Fruit fly (Drosophila melanogaster) whole organism, embryonic: ENCODE measurements around the gene CG5521.
A peak's percentile ranks its signal among the peaks of the same experiment; 100 is the strongest.

ENCODE experiments used
- B-H1 ChIP-seq: fragments of 200-800 bp; sonication (Bioruptor generic); IDR thresholded peaks from 3 replicates; pipeline ENCODE4 v1.3.6; 2022; ENCODE audit warnings: missing biosample characterization, missing genetic modification characterization
- CG10147 ChIP-seq: fragments of 200-800 bp; sonication (Bioruptor generic); optimal IDR thresholded peaks from 2 replicates; lab custom pipeline; 2019; ENCODE audit warnings: missing biosample characterization, mild to moderate bottlenecking, missing genetic modification characterization, moderate library complexity
- CG10431 ChIP-seq: fragments of 200-800 bp; sonication (Bioruptor generic); optimal IDR thresholded peaks from 3 replicates; lab custom pipeline; 2018; ENCODE audit warnings: missing biosample characterization, mild to moderate bottlenecking, missing genetic modification characterization
- CG11093 ChIP-seq: fragments of 200-800 bp; sonication (Bioruptor generic); IDR thresholded peaks from 3 replicates; pipeline ENCODE4 v1.3.6; 2022; ENCODE audit warnings: missing biosample characterization, missing genetic modification characterization
- CG13894 ChIP-seq: fragments of 200-800 bp; sonication (Bioruptor generic); optimal IDR thresholded peaks from 3 replicates; lab custom pipeline; 2018; ENCODE audit warnings: missing biosample characterization, mild to moderate bottlenecking, missing genetic modification characterization, moderate library complexity
- CG2678 ChIP-seq: fragments of 200-800 bp; sonication (Bioruptor generic); optimal IDR thresholded peaks from 3 replicates; lab custom pipeline; 2019; ENCODE audit warnings: missing biosample characterization, mild to moderate bottlenecking, missing genetic modification characterization, moderate library complexity
- CG2875 ChIP-seq: fragments of 200-800 bp; sonication (Bioruptor generic); optimal IDR thresholded peaks from 2 replicates; lab custom pipeline; 2017; ENCODE audit warnings: missing biosample characterization, mild to moderate bottlenecking, missing genetic modification characterization, missing genetic modification reagents
- CG30431 ChIP-seq: fragments of 200-800 bp; sonication (Bioruptor generic); optimal IDR thresholded peaks from 2 replicates; lab custom pipeline; 2017; ENCODE audit warnings: missing biosample characterization, missing genetic modification characterization
- CG31224 ChIP-seq: fragments of 200-800 bp; sonication (Bioruptor generic); IDR thresholded peaks from 2 replicates; pipeline ENCODE4 v1.3.6; 2022; ENCODE audit warnings: missing biosample characterization, missing genetic modification characterization
- CG3163 ChIP-seq: fragments of 200-800 bp; sonication (Bioruptor generic); optimal IDR thresholded peaks from 3 replicates; lab custom pipeline; 2016; ENCODE audit warnings: missing biosample characterization, missing genetic modification characterization
- CG34422 ChIP-seq: fragments of 200-800 bp; sonication (Bioruptor generic); IDR thresholded peaks from 3 replicates; pipeline ENCODE4 v1.3.6; 2022; ENCODE audit warnings: missing biosample characterization, missing genetic modification characterization
- CG3847 ChIP-seq: fragments of 200-800 bp; sonication (Bioruptor generic); IDR thresholded peaks from 2 replicates; pipeline ENCODE4 v1.3.6; 2022; ENCODE audit warnings: missing biosample characterization, missing genetic modification characterization
- CG5180 ChIP-seq: fragments of 200-800 bp; sonication (Bioruptor generic); optimal IDR thresholded peaks from 3 replicates; lab custom pipeline; 2017; ENCODE audit warnings: missing biosample characterization, missing genetic modification characterization, mild to moderate bottlenecking, moderate library complexity, missing genetic modification reagents
- CG6689 ChIP-seq: fragments of 200-800 bp; sonication (Bioruptor generic); IDR thresholded peaks from 2 replicates; pipeline ENCODE4 v1.3.6; 2022; ENCODE audit warnings: missing biosample characterization, missing genetic modification characterization
- CG6765 ChIP-seq: fragments of 200-800 bp; sonication (Bioruptor generic); optimal IDR thresholded peaks from 3 replicates; lab custom pipeline; 2017; ENCODE audit warnings: missing biosample characterization, mild to moderate bottlenecking, missing genetic modification characterization
- CG8359 ChIP-seq: fragments of 200-800 bp; sonication (Bioruptor generic); optimal IDR thresholded peaks from 2 replicates; lab custom pipeline; 2017; ENCODE audit warnings: missing biosample characterization, mild to moderate bottlenecking, missing genetic modification characterization, borderline replicate concordance
- CG8478 ChIP-seq: fragments of >200 bp; optimal IDR thresholded peaks from 2 replicates; lab custom pipeline; 2018
- CG9437 ChIP-seq: fragments of 200-800 bp; sonication (Bioruptor generic); optimal IDR thresholded peaks from 2 replicates; lab custom pipeline; 2018; ENCODE audit warnings: missing biosample characterization, mild to moderate bottlenecking, missing genetic modification characterization
- D ChIP-seq, 2 experiments: fragments of 200-800 bp in 1 of 2; fragments of >200 bp in 1 of 2; sonication (Bioruptor generic) in 1 of 2; optimal IDR thresholded peaks; 2 replicates in 1 of 2; 3 replicates in 1 of 2; lab custom pipeline; 2017; ENCODE audit warnings: mild to moderate bottlenecking in 1 of 2, missing biosample characterization in 1 of 2, missing genetic modification characterization in 1 of 2, missing genetic modification reagents in 1 of 2
- GATAe ChIP-seq: fragments of 200-800 bp; sonication (Bioruptor generic); conservative IDR thresholded peaks from 2 replicates; pipeline ENCODE4 v1.3.6; 2022; ENCODE audit warnings: missing biosample characterization, missing genetic modification characterization
- HLHmδ ChIP-seq: fragments of 200-800 bp; sonication (Bioruptor generic); optimal IDR thresholded peaks from 2 replicates; lab custom pipeline; 2018; ENCODE audit warnings: missing biosample characterization, mild to moderate bottlenecking, missing genetic modification characterization, moderate library complexity
- Hand ChIP-seq: fragments of 200-800 bp; sonication (Bioruptor generic); optimal IDR thresholded peaks from 2 replicates; lab custom pipeline; 2017; ENCODE audit warnings: mild to moderate bottlenecking, missing biosample characterization, missing genetic modification reagents, missing genetic modification characterization
- Hey ChIP-seq: fragments of 200-800 bp; sonication (Bioruptor generic); optimal IDR thresholded peaks from 3 replicates; lab custom pipeline; 2018; ENCODE audit warnings: missing biosample characterization, mild to moderate bottlenecking, missing genetic modification characterization
- HmgD ChIP-seq: fragments of 200-800 bp; sonication (Bioruptor generic); optimal IDR thresholded peaks from 3 replicates; lab custom pipeline; 2016; ENCODE audit warnings: missing biosample characterization, missing genetic modification characterization
- Hr51 ChIP-seq, 2 experiments: fragments of 200-800 bp; sonication (Bioruptor generic); optimal IDR thresholded peaks; 2 replicates in 1 of 2; 3 replicates in 1 of 2; lab custom pipeline; 2016 to 2018; ENCODE audit warnings: missing biosample characterization in 2 of 2, missing genetic modification characterization in 2 of 2, mild to moderate bottlenecking in 1 of 2, moderate library complexity in 1 of 2
- Lhr ChIP-seq: fragments of 200-800 bp; sonication (Bioruptor generic); optimal IDR thresholded peaks from 3 replicates; lab custom pipeline; 2017; ENCODE audit warnings: mild to moderate bottlenecking, missing biosample characterization, missing genetic modification reagents, missing genetic modification characterization
- Mrtf ChIP-seq: fragments of 200-800 bp; sonication (Bioruptor generic); IDR thresholded peaks from 3 replicates; pipeline ENCODE4 v1.3.6; 2022; ENCODE audit warnings: missing biosample characterization, missing genetic modification characterization
- Pdp1 ChIP-seq, 2 experiments: fragments of 200-800 bp; sonication (Bioruptor generic); optimal IDR thresholded peaks; 3 replicates each; lab custom pipeline; 2016; ENCODE audit warnings: missing biosample characterization in 2 of 2, missing genetic modification characterization in 2 of 2, mild to moderate bottlenecking in 1 of 2, moderate library complexity in 1 of 2
- TFAM ChIP-seq: fragments of 200-800 bp; sonication (Bioruptor generic); optimal IDR thresholded peaks from 2 replicates; lab custom pipeline; 2017; ENCODE audit warnings: missing biosample characterization, missing genetic modification characterization, inconsistent platforms
- Xrp1 ChIP-seq: fragments of 200-800 bp; sonication (Bioruptor generic); IDR thresholded peaks from 2 replicates; pipeline ENCODE4 v1.3.6; 2022; ENCODE audit warnings: missing biosample characterization, missing genetic modification characterization
- ap ChIP-seq: fragments of 200-800 bp; sonication (Bioruptor generic); IDR thresholded peaks from 2 replicates; pipeline ENCODE4 v1.3.6; 2022; ENCODE audit warnings: missing biosample characterization, missing genetic modification characterization
- bbx ChIP-seq: fragments of 200-800 bp; sonication (Bioruptor generic); IDR thresholded peaks from 2 replicates; pipeline ENCODE4 v1.3.6; 2022; ENCODE audit warnings: missing biosample characterization, missing genetic modification characterization; ENCODE audit not compliant: partially characterized antibody
- ci ChIP-seq: fragments of 200-800 bp; sonication (Bioruptor generic); IDR thresholded peaks from 3 replicates; pipeline ENCODE4 v1.3.6; 2022; ENCODE audit warnings: missing biosample characterization, missing genetic modification characterization
- corto ChIP-seq: fragments of 200-800 bp; sonication (Bioruptor generic); optimal IDR thresholded peaks from 2 replicates; lab custom pipeline; 2016; ENCODE audit warnings: missing biosample characterization, mild to moderate bottlenecking, missing genetic modification characterization, moderate library complexity
- dysf ChIP-seq: fragments of 200-800 bp; sonication (Bioruptor generic); IDR thresholded peaks from 3 replicates; pipeline ENCODE4 v1.3.6; 2022; ENCODE audit warnings: missing biosample characterization, missing genetic modification characterization
- hkb ChIP-seq, 2 experiments: fragments of 200-800 bp in 1 of 2; fragments of >200 bp in 1 of 2; sonication (Bioruptor generic) in 1 of 2; IDR thresholded peaks in 1 of 2; optimal IDR thresholded peaks in 1 of 2; 2 replicates each; pipeline versions ENCODE4 v1.3.6 to Lab custom; 2017 to 2022; ENCODE audit warnings: missing biosample characterization in 1 of 2, missing genetic modification characterization in 1 of 2
- ind ChIP-seq: fragments of 200-800 bp; sonication (Bioruptor generic); optimal IDR thresholded peaks from 3 replicates; lab custom pipeline; 2016; ENCODE audit warnings: missing biosample characterization, missing genetic modification characterization
- kah ChIP-seq: fragments of 200-800 bp; sonication (Bioruptor generic); optimal IDR thresholded peaks from 2 replicates; lab custom pipeline; 2018; ENCODE audit warnings: missing biosample characterization, mild to moderate bottlenecking, missing genetic modification characterization
- klu ChIP-seq: fragments of 200-800 bp; sonication (Bioruptor generic); IDR thresholded peaks from 2 replicates; pipeline ENCODE4 v1.3.6; 2022; ENCODE audit warnings: missing biosample characterization, missing genetic modification characterization
- mirr ChIP-seq: fragments of 200-800 bp; sonication (Bioruptor generic); optimal IDR thresholded peaks from 3 replicates; lab custom pipeline; 2018; ENCODE audit warnings: missing biosample characterization, mild to moderate bottlenecking, missing genetic modification characterization
- mld ChIP-seq: fragments of 200-800 bp; sonication (Bioruptor generic); IDR thresholded peaks from 3 replicates; pipeline ENCODE4 v1.3.6; 2022; ENCODE audit warnings: missing biosample characterization, missing genetic modification characterization; ENCODE audit not compliant: partially characterized antibody
- nau ChIP-seq: fragments of 200-800 bp; sonication (Bioruptor generic); optimal IDR thresholded peaks from 3 replicates; lab custom pipeline; 2017; ENCODE audit warnings: missing biosample characterization, mild to moderate bottlenecking, missing genetic modification characterization, missing genetic modification reagents
- nmo ChIP-seq: fragments of 200-800 bp; sonication (Bioruptor generic); optimal IDR thresholded peaks from 2 replicates; lab custom pipeline; 2018; ENCODE audit warnings: missing biosample characterization, mild to moderate bottlenecking, missing genetic modification characterization, moderate library complexity
- org-1 ChIP-seq: fragments of 200-800 bp; sonication (Bioruptor generic); optimal IDR thresholded peaks from 2 replicates; lab custom pipeline; 2017; ENCODE audit warnings: missing biosample characterization, missing genetic modification characterization
- peb ChIP-seq: fragments of 200-800 bp; sonication (Bioruptor generic); IDR thresholded peaks from 2 replicates; pipeline ENCODE4 v1.3.6; 2022; ENCODE audit warnings: missing biosample characterization, missing genetic modification characterization
- tin ChIP-seq: fragments of 200-800 bp; sonication (Bioruptor generic); optimal IDR thresholded peaks from 3 replicates; lab custom pipeline; 2016; ENCODE audit warnings: missing biosample characterization, missing genetic modification characterization
- ttk ChIP-seq: fragments of 200-800 bp; sonication (Bioruptor generic); IDR thresholded peaks from 2 replicates; pipeline ENCODE4 v2.1.2; 2022; ENCODE audit warnings: missing biosample characterization, missing genetic modification characterization
- vvl ChIP-seq: fragments of 200-800 bp; sonication (Bioruptor generic); IDR thresholded peaks from 2 replicates; pipeline ENCODE4 v1.3.6; 2022; ENCODE audit warnings: missing biosample characterization, missing genetic modification characterization

The CG5521 gene

DNA sequence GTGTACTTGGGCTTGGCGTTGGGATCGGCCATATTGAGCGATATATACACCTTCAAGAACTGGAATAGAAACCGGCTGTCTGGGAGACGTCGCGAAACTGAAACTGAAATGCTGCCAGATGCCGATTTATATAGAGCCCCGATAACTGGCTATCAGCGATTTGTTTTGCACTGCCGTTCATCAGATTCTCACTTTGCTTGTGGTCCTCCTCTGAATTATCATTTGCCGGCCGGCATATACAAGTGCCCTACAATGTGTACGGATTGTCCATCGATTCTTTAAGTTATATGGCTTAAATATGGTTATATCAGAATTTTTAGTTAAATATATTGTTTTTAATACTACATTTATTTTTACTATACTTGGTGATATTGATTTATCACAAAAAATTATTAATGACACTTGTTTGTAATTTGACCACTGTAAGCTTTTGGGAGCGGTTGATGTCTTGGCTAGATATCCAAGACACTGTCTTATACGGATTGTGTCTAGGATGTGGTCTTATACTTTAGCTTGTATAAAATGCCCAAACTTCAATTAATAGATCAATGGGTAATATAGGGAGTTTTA, 21.8 kb downstream of the CG5521 start, which contains the start of gene CG31075 (continued):
- peak; percentile 23 for TF ChIP-seq CG6765 (GFP tag; lab: Kevin White, UChicago)
- TF ChIP-seq CG9437, result no peak
- TF ChIP-seq nau (GFP tag; lab: Kevin White, UChicago), result peak; percentile 7
- no peak for TF ChIP-seq CG3163 (GFP tag; lab: Kevin White, UChicago)
- TF ChIP-seq D (optimal IDR thresholded peaks at IDR 0.05; lab: Kevin White, UChicago), result no peak
- no peak for TF ChIP-seq D (GFP tag; optimal IDR thresholded peaks at IDR 0.05; lab: Kevin White, UChicago)
- no peak for TF ChIP-seq HLHmδ (GFP tag; lab: Kevin White, UChicago)
- peak; percentile 56 for TF ChIP-seq ind (GFP tag; lab: Kevin White, UChicago)
- TF ChIP-seq CG13894 (tag; lab: Kevin White, UChicago), result peak; percentile 49
- TF ChIP-seq org-1, result peak; percentile 20
- peak; percentile 59 for TF ChIP-seq CG3847 (GFP tag; lab: Robert Waterston, UW)
- no peak for TF ChIP-seq Lhr (GFP tag; lab: Kevin White, UChicago)
- peak in 1 of 2 experiments; percentile 25 for TF ChIP-seq Hr51 (GFP tag; optimal IDR thresholded peaks at IDR 0.05; lab: Kevin White, UChicago)
- TF ChIP-seq mld (GFP tag; lab: Robert Waterston, UW), result no peak
- peak; percentile 60 for TF ChIP-seq CG2678 (tag; lab: Kevin White, UChicago)
- TF ChIP-seq CG8359, result no peak
- no peak for TF ChIP-seq CG2875 (GFP tag; lab: Kevin White, UChicago)
- TF ChIP-seq CG8478 (lab: Kevin White, UChicago), result no peak
- peak; percentile 83 for TF ChIP-seq dysf
- TF ChIP-seq tin (GFP tag; lab: Kevin White, UChicago), result peak; percentile 12
- TF ChIP-seq bbx (GFP tag; lab: Robert Waterston, UW), result no peak
- no peak for TF ChIP-seq CG10431
- TF ChIP-seq Mrtf (GFP tag; lab: Robert Waterston, UW), result peak; percentile 65; the same call in 1 of the 3 replicates
- TF ChIP-seq CG31224 (GFP tag; lab: Robert Waterston, UW), result no peak; the same call in 1 of the 2 replicates
- TF ChIP-seq GATAe (GFP tag; lab: Robert Waterston, UW), result peak; percentile 17; the same call in 1 of the 2 replicates
- no peak for TF ChIP-seq hkb (optimal IDR thresholded peaks at IDR 0.05; lab: Kevin White, UChicago)
- TF ChIP-seq hkb (GFP tag; IDR thresholded peaks at IDR 0.05; lab: Robert Waterston, UW), result peak; percentile 70
- peak; percentile 30; the same call in 1 of the 2 replicates for TF ChIP-seq CG6689 (GFP tag; lab: Robert Waterston, UW)
- no peak for TF ChIP-seq Hand (GFP tag; lab: Kevin White, UChicago)
- TF ChIP-seq corto (GFP tag; lab: Kevin White, UChicago), result peak; percentile 81
- peak; percentile 60 for TF ChIP-seq nmo (GFP tag; lab: Kevin White, UChicago)
- peak; percentile 61; the same call in 2 of the 3 replicates for TF ChIP-seq ci (GFP tag; lab: Robert Waterston, UW)
- no peak for TF ChIP-seq HmgD (GFP tag; lab: Kevin White, UChicago)
- TF ChIP-seq vvl (GFP tag; lab: Robert Waterston, UW), result peak; percentile 62
- no peak for TF ChIP-seq peb
- TF ChIP-seq Xrp1 (GFP tag; lab: Robert Waterston, UW), result peak; percentile 55
- no peak for TF ChIP-seq Hey (tag; lab: Kevin White, UChicago)
- TF ChIP-seq kah (GFP tag; lab: Kevin White, UChicago), result no peak
- peak; percentile 31; the same call in 1 of the 2 replicates for TF ChIP-seq klu (GFP tag; lab: Robert Waterston, UW)
- peak; percentile 36; the same call in 1 of the 2 replicates for TF ChIP-seq ttk (GFP tag; lab: Robert Waterston, UW)
- no peak for TF ChIP-seq CG5180 (GFP tag; lab: Kevin White, UChicago)
- TF ChIP-seq CG10147 (GFP tag; lab: Kevin White, UChicago), result peak; percentile 63
- no peak for TF ChIP-seq mirr (GFP tag; lab: Kevin White, UChicago)
- no peak for TF ChIP-seq CG30431 (GFP tag; lab: Kevin White, UChicago)
- peak; percentile 28; the same call in 1 of the 3 replicates for TF ChIP-seq B-H1 (GFP tag; lab: Robert Waterston, UW)
- peak; percentile 53; the same call in 1 of the 3 replicates for TF ChIP-seq CG34422 (GFP tag; lab: Robert Waterston, UW)
- TF ChIP-seq CG11093, result 0 out of 3 replicates have a peak, but pooled peaks have one; percentile 7
- no peak for TF ChIP-seq TFAM (GFP tag; lab: Kevin White, UChicago)
- peak; percentile 33 for TF ChIP-seq ap
- TF ChIP-seq Pdp1 (GFP tag; optimal IDR thresholded peaks at IDR 0.05; lab: Kevin White, UChicago), result peak in 1 of 2 experiments; percentile 2
